Worm (Caenorhabditis elegans) whole organism, L4/young adult: Measurements from ENCODE around the gene jamp-1.

Source experiments
- W03F9.2 ChIP-seq: fragments of 150-350 bp; optimal IDR thresholded peaks from 2 replicates; lab custom pipeline; 2014; ENCODE audit warnings: missing biosample characterization, missing genetic modification characterization
- dao-5 ChIP-seq: sonication (generic microtip); optimal IDR thresholded peaks from 2 replicates; lab custom pipeline; 2016; ENCODE audit warnings: missing genotype, missing genetic modification characterization, moderate library complexity, missing compliant biosample characterization
- him-1 ChIP-seq: sonication (generic microtip); optimal IDR thresholded peaks from 2 replicates; lab custom pipeline; 2016; ENCODE audit warnings: missing genotype, missing genetic modification reagents, missing genetic modification characterization, missing compliant biosample characterization

DNA sequence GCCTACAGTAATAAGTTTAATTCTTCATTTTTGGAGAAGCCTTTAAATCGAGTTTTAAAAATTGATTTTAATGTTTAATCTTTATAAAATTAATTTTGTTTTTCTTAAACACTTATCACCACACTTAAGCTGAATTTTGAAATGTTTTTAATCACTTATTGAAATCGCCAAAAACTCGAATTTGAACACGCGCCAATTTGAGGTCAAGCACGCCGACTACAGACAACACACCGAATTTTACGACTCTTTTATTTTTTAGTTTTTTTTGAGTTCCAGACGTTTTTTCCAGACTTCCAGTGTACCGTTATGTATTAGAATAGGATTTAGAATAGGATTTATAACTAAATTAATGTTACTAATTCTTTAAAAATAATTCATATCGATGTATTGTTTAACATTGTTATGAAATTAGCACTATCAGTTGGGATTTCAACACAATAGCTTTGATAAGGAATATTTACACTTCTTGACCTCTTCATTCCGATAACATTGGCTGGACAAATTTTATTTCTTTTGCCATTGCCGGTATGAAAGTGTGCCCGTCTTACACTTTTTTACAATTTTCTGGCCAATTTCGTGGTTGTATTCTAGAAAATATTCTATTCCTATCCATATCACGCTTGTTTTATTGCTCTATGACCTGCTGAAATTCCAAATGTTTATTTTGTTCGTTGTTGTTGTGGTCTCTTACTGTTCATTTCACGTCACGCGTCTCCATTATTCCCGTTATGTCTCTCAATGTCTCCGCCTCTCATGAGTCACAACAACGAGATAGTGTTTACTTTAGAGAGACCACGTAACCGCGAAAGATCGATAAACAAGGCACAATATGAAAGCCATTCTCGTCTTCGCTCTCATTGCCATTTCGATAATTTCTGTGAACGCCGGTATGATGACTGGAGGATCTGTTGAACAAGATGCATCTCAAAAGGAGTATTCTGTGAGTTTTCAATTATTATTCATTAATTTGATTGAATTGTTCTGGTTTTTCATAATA, 7.5 kb downstream of the jamp-1 start, which contains the start of gene cpi-2:
- no peak for TF ChIP-seq him-1
- no peak for TF ChIP-seq W03F9.2 (tag; lab: Kevin White, UChicago)
- no peak for TF ChIP-seq dao-5 (tag; lab: Kevin White, UChicago)
